Worm (Caenorhabditis elegans) whole organism, L4 larva: ENCODE measurements around the gene mrpl-40.

Source experiments
- F44E2.7 ChIP-seq: fragments of 200-800 bp; sonication (Bioruptor generic); IDR thresholded peaks from 2 replicates; pipeline ENCODE4 v2.1.2; 2022; ENCODE audit warnings: missing genetic modification characterization, missing compliant biosample characterization
- F49E8.2 ChIP-seq: sonication (generic microtip); optimal IDR thresholded peaks from 2 replicates; lab custom pipeline; 2016; ENCODE audit warnings: missing compliant biosample characterization, mild to moderate bottlenecking, missing genetic modification characterization, borderline replicate concordance
- T26A8.4 ChIP-seq: fragments of 200-800 bp; sonication (Bioruptor generic); IDR thresholded peaks from 2 replicates; pipeline ENCODE4 v1.3.6; 2022; ENCODE audit warnings: missing genetic modification characterization, missing compliant biosample characterization
- Y48G9A.11 ChIP-seq: fragments of 200-800 bp; sonication (Bioruptor generic); IDR thresholded peaks from 2 replicates; pipeline ENCODE4 v1.3.6; 2022; ENCODE audit warnings: missing genetic modification reagents, missing genetic modification characterization, missing compliant biosample characterization
- Y75B8A.6 ChIP-seq: fragments of 200-800 bp; sonication (Bioruptor generic); IDR thresholded peaks from 2 replicates; pipeline ENCODE4 v1.3.6; 2022; ENCODE audit warnings: missing genetic modification reagents, missing genetic modification characterization, missing compliant biosample characterization
- arid-1 ChIP-seq: fragments of 200-800 bp; sonication (Bioruptor generic); conservative IDR thresholded peaks from 2 replicates; pipeline ENCODE4 v1.3.6; 2022; ENCODE audit warnings: missing genetic modification reagents, missing genetic modification characterization, missing compliant biosample characterization
- ceh-20 ChIP-seq: fragments of 200-800 bp; sonication (Bioruptor generic); IDR thresholded peaks from 2 replicates; pipeline ENCODE4 v1.3.6; 2022; ENCODE audit warnings: missing genetic modification reagents, missing genetic modification characterization, missing compliant biosample characterization
- ceh-28 ChIP-seq: fragments of 150-350 bp; optimal IDR thresholded peaks from 2 replicates; lab custom pipeline; 2014; ENCODE audit warnings: missing biosample characterization, missing genetic modification reagents, missing genetic modification characterization
- ceh-44 ChIP-seq: fragments of 200-800 bp; sonication (Bioruptor generic); IDR thresholded peaks from 2 replicates; pipeline ENCODE4 v1.3.6; 2022; ENCODE audit warnings: missing genetic modification reagents, missing genetic modification characterization, missing compliant biosample characterization
- ces-1 ChIP-seq: fragments of 150-350 bp; sonication (generic microtip); optimal IDR thresholded peaks from 4 replicates; lab custom pipeline; 2014; ENCODE audit warnings: missing biosample characterization, missing genetic modification reagents, missing genetic modification characterization
- daf-16 ChIP-seq, 3 experiments: sonication (generic microtip); optimal IDR thresholded peaks; 2 replicates each; lab custom pipeline; 2016 to 2017; ENCODE audit warnings: missing genetic modification characterization in 3 of 3, missing genetic modification reagents in 3 of 3, mild to moderate bottlenecking in 2 of 3, missing compliant biosample characterization in 2 of 3, missing biosample characterization in 1 of 3, moderate library complexity in 1 of 3
- daf-19 ChIP-seq: fragments of 200-800 bp; sonication (Bioruptor generic); conservative IDR thresholded peaks from 2 replicates; pipeline ENCODE4 v1.3.6; 2022; ENCODE audit warnings: missing genetic modification characterization, missing compliant biosample characterization
- daf-8 ChIP-seq: fragments of 200-800 bp; sonication (Bioruptor generic); IDR thresholded peaks from 2 replicates; pipeline ENCODE4 v1.3.6; 2022; ENCODE audit warnings: missing genetic modification characterization, missing compliant biosample characterization
- dmd-8 ChIP-seq: fragments of 200-800 bp; sonication (Bioruptor generic); IDR thresholded peaks from 2 replicates; pipeline ENCODE4 v1.3.6; 2022; ENCODE audit warnings: missing genetic modification characterization, missing compliant biosample characterization
- dve-1 ChIP-seq: sonication (generic microtip); optimal IDR thresholded peaks from 2 replicates; lab custom pipeline; 2017; ENCODE audit warnings: antibody characterized with exemption, mild to moderate bottlenecking, missing genetic modification characterization, missing compliant biosample characterization; ENCODE audit not compliant: insufficient read depth
- fkh-10 ChIP-seq: fragments of 150-350 bp; optimal IDR thresholded peaks from 2 replicates; lab custom pipeline; 2014; ENCODE audit warnings: missing biosample characterization, missing genetic modification reagents, missing genetic modification characterization
- gei-8 ChIP-seq: fragments of 200-800 bp; sonication (Bioruptor generic); optimal IDR thresholded peaks from 2 replicates; lab custom pipeline; 2018; ENCODE audit warnings: mild to moderate bottlenecking, missing genetic modification characterization, missing compliant biosample characterization
- lin-1 ChIP-seq: fragments of 200-800 bp; sonication (Bioruptor generic); IDR thresholded peaks from 2 replicates; pipeline ENCODE4 v1.3.6; 2022; ENCODE audit warnings: missing genetic modification reagents, missing genetic modification characterization, missing compliant biosample characterization
- lin-15B ChIP-seq: fragments of 150-350 bp; sonication (generic microtip); optimal IDR thresholded peaks from 3 replicates; lab custom pipeline; 2014; ENCODE audit warnings: missing biosample characterization, missing genetic modification characterization
- lin-29 ChIP-seq: fragments of 200-800 bp; sonication (Bioruptor generic); IDR thresholded peaks from 2 replicates; pipeline ENCODE4 v1.3.6; 2022; ENCODE audit warnings: missing genetic modification reagents, missing genetic modification characterization, missing compliant biosample characterization
- lin-39 ChIP-seq: fragments of 150-350 bp; optimal IDR thresholded peaks from 2 replicates; lab custom pipeline; 2014; ENCODE audit warnings: missing biosample characterization, missing genetic modification reagents, missing genetic modification characterization
- lsy-2 ChIP-seq, 2 experiments: fragments of 150-350 bp in 1 of 2; sonication (generic microtip) in 1 of 2; optimal IDR thresholded peaks; 2 replicates each; lab custom pipeline; 2014 to 2017; ENCODE audit warnings: missing biosample characterization in 2 of 2, missing genetic modification characterization in 2 of 2
- mdl-1 ChIP-seq, 2 experiments: fragments of 150-350 bp in 1 of 2; sonication (generic microtip) in 1 of 2; optimal IDR thresholded peaks; 2 replicates each; lab custom pipeline; 2014 to 2017; ENCODE audit warnings: missing biosample characterization in 2 of 2, missing genetic modification characterization in 2 of 2
- mep-1 ChIP-seq: fragments of 150-350 bp; sonication (generic microtip); optimal IDR thresholded peaks from 3 replicates; lab custom pipeline; 2014; ENCODE audit warnings: missing biosample characterization, missing genetic modification characterization
- mes-2 ChIP-seq: sonication (generic microtip); optimal IDR thresholded peaks from 2 replicates; lab custom pipeline; 2016; ENCODE audit warnings: missing genotype, mild to moderate bottlenecking, missing genetic modification characterization, missing compliant biosample characterization; ENCODE audit not compliant: poor library complexity, severe bottlenecking
- mxl-2 ChIP-seq: fragments of 200-800 bp; sonication (Bioruptor generic); conservative IDR thresholded peaks from 2 replicates; pipeline ENCODE4 v1.3.6; 2022; ENCODE audit warnings: missing genetic modification reagents, missing genetic modification characterization, missing compliant biosample characterization
- nhr-10 ChIP-seq: fragments of 150-350 bp; optimal IDR thresholded peaks from 2 replicates; lab custom pipeline; 2014; ENCODE audit warnings: missing biosample characterization, missing genetic modification characterization
- nhr-102 ChIP-seq: sonication (generic microtip); optimal IDR thresholded peaks from 2 replicates; lab custom pipeline; 2016; ENCODE audit warnings: mild to moderate bottlenecking, missing genetic modification characterization, moderate library complexity, missing compliant biosample characterization
- nhr-111 ChIP-seq: fragments of 200-800 bp; sonication (Bioruptor generic); optimal IDR thresholded peaks from 2 replicates; lab custom pipeline; 2018; ENCODE audit warnings: mild to moderate bottlenecking, missing genetic modification characterization, missing compliant biosample characterization
- nhr-41 ChIP-seq: fragments of 200-800 bp; sonication (Bioruptor generic); IDR thresholded peaks from 2 replicates; pipeline ENCODE4 v1.3.6; 2022; ENCODE audit warnings: missing genetic modification reagents, missing genetic modification characterization, missing compliant biosample characterization
- nhr-42 ChIP-seq: fragments of 200-800 bp; sonication (Bioruptor generic); IDR thresholded peaks from 2 replicates; pipeline ENCODE4 v1.3.6; 2022; ENCODE audit warnings: missing genetic modification characterization, missing compliant biosample characterization
- pha-4 ChIP-seq, 2 experiments: fragments of 150-350 bp in 1 of 2; fragments of 200-800 bp in 1 of 2; sonication (Bioruptor generic) in 1 of 2; IDR thresholded peaks in 1 of 2; optimal IDR thresholded peaks in 1 of 2; 2 replicates each; pipeline versions ENCODE4 v1.3.6 to Lab custom; 2014 to 2022; ENCODE audit warnings: missing genetic modification characterization in 2 of 2, missing genetic modification reagents in 2 of 2, missing biosample characterization in 1 of 2, missing compliant biosample characterization in 1 of 2
- rbr-2 ChIP-seq: sonication (generic microtip); optimal IDR thresholded peaks from 2 replicates; lab custom pipeline; 2016; ENCODE audit warnings: missing genotype, missing genetic modification characterization, missing compliant biosample characterization
- saeg-2 ChIP-seq: fragments of 200-800 bp; sonication (Bioruptor generic); IDR thresholded peaks from 2 replicates; pipeline ENCODE4 v1.3.6; 2022; ENCODE audit warnings: missing genetic modification reagents, missing genetic modification characterization, missing compliant biosample characterization
- sdz-12 ChIP-seq: fragments of 200-800 bp; sonication (Bioruptor generic); optimal IDR thresholded peaks from 2 replicates; lab custom pipeline; 2018; ENCODE audit warnings: mild to moderate bottlenecking, missing genetic modification characterization, missing compliant biosample characterization
- set-16 ChIP-seq: fragments of 200-800 bp; sonication (Bioruptor generic); IDR thresholded peaks from 2 replicates; pipeline ENCODE4 v1.3.6; 2022; ENCODE audit warnings: missing genetic modification reagents, missing genetic modification characterization, missing compliant biosample characterization
- skn-1 ChIP-seq: fragments of 150-350 bp; optimal IDR thresholded peaks from 2 replicates; lab custom pipeline; 2014; ENCODE audit warnings: missing biosample characterization, missing genetic modification characterization
- snpc-1.2 ChIP-seq: fragments of 200-800 bp; sonication (Bioruptor generic); IDR thresholded peaks from 2 replicates; pipeline ENCODE4 v1.3.6; 2022; ENCODE audit warnings: missing genetic modification reagents, missing genetic modification characterization, missing compliant biosample characterization
- snpc-4 ChIP-seq: fragments of 150-350 bp; optimal IDR thresholded peaks from 2 replicates; lab custom pipeline; 2014; ENCODE audit warnings: missing biosample characterization, missing genetic modification characterization
- unc-130 ChIP-seq: sonication (generic microtip); optimal IDR thresholded peaks from 2 replicates; lab custom pipeline; 2016; ENCODE audit warnings: missing genetic modification reagents, missing genetic modification characterization, missing compliant biosample characterization
- vab-7 ChIP-seq: fragments of 200-800 bp; sonication (Bioruptor generic); IDR thresholded peaks from 2 replicates; pipeline ENCODE4 v1.3.6; 2022; ENCODE audit warnings: missing genetic modification reagents, missing genetic modification characterization, missing compliant biosample characterization
- zag-1 ChIP-seq: fragments of 150-350 bp; optimal IDR thresholded peaks from 2 replicates; lab custom pipeline; 2014; ENCODE audit warnings: missing biosample characterization, missing genetic modification characterization
- zip-11 ChIP-seq: fragments of 200-800 bp; sonication (Bioruptor generic); IDR thresholded peaks from 2 replicates; pipeline ENCODE4 v1.3.6; 2022; ENCODE audit warnings: missing genetic modification characterization, missing compliant biosample characterization
- zip-2 ChIP-seq: fragments of 150-350 bp; optimal IDR thresholded peaks from 2 replicates; lab custom pipeline; 2014; ENCODE audit warnings: missing biosample characterization, missing genetic modification characterization
- ztf-11 ChIP-seq: fragments of 150-350 bp; optimal IDR thresholded peaks from 2 replicates; lab custom pipeline; 2014; ENCODE audit warnings: missing biosample characterization, missing genetic modification characterization
- ztf-7 ChIP-seq: fragments of 150-350 bp; optimal IDR thresholded peaks from 2 replicates; lab custom pipeline; 2014; ENCODE audit warnings: missing biosample characterization, missing genetic modification characterization

Gene mrpl-40

ce11 chrIII:89155-89554, 1.8 kb downstream of the mrpl-40 start (continued):
- TF ChIP-seq nhr-42 (GFP tag; lab: Robert Waterston, UW) = 0 out of 2 replicates have a peak, but pooled peaks have one; percentile 47
- no peak for TF ChIP-seq lin-29 (GFP tag; lab: Robert Waterston, UW)
- TF ChIP-seq skn-1 (tag; lab: Kevin White, UChicago) = no peak
- peak; percentile 12 for TF ChIP-seq rbr-2 (tag; lab: Kevin White, UChicago)
- TF ChIP-seq unc-130 = peak; percentile 61
- TF ChIP-seq zip-11 (GFP tag; lab: Robert Waterston, UW) = no peak
- TF ChIP-seq T26A8.4 = peak; percentile 68
- peak; percentile 93 for TF ChIP-seq Y48G9A.11 (GFP tag; lab: Robert Waterston, UW)
- peak; percentile 24 for TF ChIP-seq ceh-28 (tag; lab: Kevin White, UChicago)
- TF ChIP-seq nhr-102 = peak; percentile 52
- no peak for TF ChIP-seq sdz-12
- TF ChIP-seq set-16 (GFP tag; lab: Robert Waterston, UW) = no peak
- TF ChIP-seq F44E2.7 (GFP tag; lab: Robert Waterston, UW) = peak; percentile 82; the same call in 1 of the 2 replicates

ce11 chrIII:92247-92646, 4.9 kb downstream of the mrpl-40 start:
- TF ChIP-seq daf-19 (GFP tag; lab: Robert Waterston, UW) (no peak), fkh-10 (GFP tag; lab: Kevin White, UChicago) (no peak), mxl-2 (GFP tag; lab: Robert Waterston, UW) (no peak), mdl-1 (tag; optimal IDR thresholded peaks at IDR 0.05; lab: Kevin White, UChicago) (no peak), ceh-44 (GFP tag; lab: Robert Waterston, UW) (no peak), Y75B8A.6 (no peak), ztf-7 (no peak), ztf-11 (tag; lab: Kevin White, UChicago) (no peak), arid-1 (GFP tag; lab: Robert Waterston, UW) (no peak), lsy-2 (tag; optimal IDR thresholded peaks at IDR 0.05; lab: Kevin White, UChicago) (no peak), gei-8 (GFP tag; lab: Kevin White, UChicago) (no peak), nhr-111 (no peak), zip-2 (tag; lab: Kevin White, UChicago) (no peak), saeg-2 (GFP tag; lab: Robert Waterston, UW) (no peak), daf-8 (no peak)

ce11 chrIII:94759-95330, 7.5 kb downstream of the mrpl-40 start, which contains the start of gene pat-4:
Gene pat-4, minus strand, starts transcription at chrIII:94809.
- TF ChIP-seq ces-1 (GFP tag; lab: Kevin White, UChicago) (no peak), mdl-1 (tag; optimal IDR thresholded peaks at IDR 0.05; lab: Kevin White, UChicago) (peak in 1 of 2 experiments; percentile 39), vab-7 (GFP tag; lab: Robert Waterston, UW) (no peak), F49E8.2 (tag; lab: Kevin White, UChicago) (no peak), mes-2 (tag; lab: Kevin White, UChicago) (peak; percentile 33), rbr-2 (tag; lab: Kevin White, UChicago) (peak; percentile 2), mep-1 (tag; lab: Kevin White, UChicago) (peak; percentile 42), daf-19 (GFP tag; lab: Robert Waterston, UW) (no peak), lin-1 (GFP tag; lab: Robert Waterston, UW) (no peak), nhr-41 (GFP tag; lab: Robert Waterston, UW) (no peak), dmd-8 (GFP tag; lab: Robert Waterston, UW) (0 out of 2 replicates have a peak, but pooled peaks have one; percentile 28), zag-1 (tag; lab: Kevin White, UChicago) (no peak), snpc-4 (tag; lab: Kevin White, UChicago) (no peak), ztf-11 (tag; lab: Kevin White, UChicago) (no peak), nhr-10 (tag; lab: Kevin White, UChicago) (no peak), ceh-20 (GFP tag; lab: Robert Waterston, UW) (no peak), daf-16 (GFP tag; optimal IDR thresholded peaks at IDR 0.05; lab: Kevin White, UChicago) (no peak), daf-16 (tag; optimal IDR thresholded peaks at IDR 0.05; lab: Kevin White, UChicago) (peak; percentile 21), daf-8 (no peak), nhr-102 (no peak), lin-15B (tag; lab: Kevin White, UChicago) (no peak), pha-4 (GFP tag; IDR thresholded peaks at IDR 0.05; lab: Robert Waterston, UW) (0 out of 2 replicates have a peak, but pooled peaks have one; percentile 31), pha-4 (tag; optimal IDR thresholded peaks at IDR 0.05; lab: Kevin White, UChicago) (no peak), dve-1 (tag; lab: Kevin White, UChicago) (peak; percentile 22), lin-29 (GFP tag; lab: Robert Waterston, UW) (no peak), snpc-1.2 (no peak), lin-39 (tag; lab: Kevin White, UChicago) (no peak)
